Worm (Caenorhabditis elegans): Measurements from ENCODE around the gene fbxb-9.

fbxb-9 gene

ce11 chrIV:11126028-11126427 lies 36.3 kb downstream of the fbxb-9 start:
- no peak for TF ChIP-seq alr-1 (tag; optimal IDR thresholded peaks at IDR 0.05)
- no peak for TF ChIP-seq lin-11 (tag; optimal IDR thresholded peaks at IDR 0.05)
- TF ChIP-seq nhr-237 (tag; optimal IDR thresholded peaks at IDR 0.05) = no peak
- no peak for TF ChIP-seq ztf-11 (tag; optimal IDR thresholded peaks at IDR 0.05)
- TF ChIP-seq R02D3.7 (tag; optimal IDR thresholded peaks at IDR 0.05) = no peak
- no peak for TF ChIP-seq F13H6.1 (tag; optimal IDR thresholded peaks at IDR 0.05)
- no peak for TF ChIP-seq nhr-6 (tag; optimal IDR thresholded peaks at IDR 0.05)
- no peak for TF ChIP-seq crh-2 (tag; optimal IDR thresholded peaks at IDR 0.05)
- no peak for TF ChIP-seq elt-1 (tag; optimal IDR thresholded peaks at IDR 0.05)
- TF ChIP-seq fos-1 (tag; optimal IDR thresholded peaks at IDR 0.05) = no peak

ce11 chrIV:11126004-11126027 lies 36.5 kb downstream of the fbxb-9 start, which contains the start of gene swsn-4:
Gene swsn-4 (plus strand): TSS chrIV:11126024.
- TF ChIP-seq nhr-11 (tag; optimal IDR thresholded peaks at IDR 0.05) (no peak), blmp-1 (tag; optimal IDR thresholded peaks at IDR 0.05; ENCODE audit: insufficient read depth) (no peak), lin-13 (GFP tag; optimal IDR thresholded peaks at IDR 0.05) (no peak), mbf-1 (tag; optimal IDR thresholded peaks at IDR 0.05) (no peak), unc-55 (GFP tag; optimal IDR thresholded peaks at IDR 0.05) (no peak), lsy-2 (tag; optimal IDR thresholded peaks at IDR 0.05) (no peak), sem-4 (tag; optimal IDR thresholded peaks at IDR 0.05) (no peak), aly-2 (tag; optimal IDR thresholded peaks at IDR 0.05) (no peak), nhr-23 (tag; optimal IDR thresholded peaks at IDR 0.05) (no peak), nhr-12 (tag; optimal IDR thresholded peaks at IDR 0.05) (no peak), snpc-4 (tag; optimal IDR thresholded peaks at IDR 0.05) (no peak), egl-27 (tag; optimal IDR thresholded peaks at IDR 0.05) (no peak), ztf-1 (GFP tag; conservative IDR thresholded peaks at IDR 0.05) (no peak), ceh-82 (tag; optimal IDR thresholded peaks at IDR 0.05) (no peak)

ce11 chrIV:11125604-11126003 lies 36.7 kb downstream of the fbxb-9 start:
- TF ChIP-seq nhr-11 (tag; optimal IDR thresholded peaks at IDR 0.05) (no peak), nhr-25 (tag; optimal IDR thresholded peaks at IDR 0.05) (no peak), ceh-82 (tag; optimal IDR thresholded peaks at IDR 0.05) (no peak), skn-1 (tag; optimal IDR thresholded peaks at IDR 0.05) (no peak), peb-1 (tag; optimal IDR thresholded peaks at IDR 0.05) (no peak), dmd-4 (tag; optimal IDR thresholded peaks at IDR 0.05) (no peak), elt-1 (tag; optimal IDR thresholded peaks at IDR 0.05) (no peak), elt-3 (tag; optimal IDR thresholded peaks at IDR 0.05) (no peak), ztf-4 (tag; optimal IDR thresholded peaks at IDR 0.05) (no peak), gmeb-1 (tag; optimal IDR thresholded peaks at IDR 0.05) (peak; percentile 64), lin-11 (tag; optimal IDR thresholded peaks at IDR 0.05) (no peak), unc-55 (GFP tag; optimal IDR thresholded peaks at IDR 0.05) (peak; percentile 27), nhr-129 (tag; optimal IDR thresholded peaks at IDR 0.05) (peak; percentile 24), unc-62 (GFP tag; optimal IDR thresholded peaks at IDR 0.05) (no peak), zag-1 (tag; optimal IDR thresholded peaks at IDR 0.05) (no peak), F13H6.1 (tag; optimal IDR thresholded peaks at IDR 0.05) (no peak), egl-27 (tag; optimal IDR thresholded peaks at IDR 0.05) (no peak), lsy-2 (tag; optimal IDR thresholded peaks at IDR 0.05) (no peak)

ce11 chrIV:11125200-11125599 lies 37.2 kb downstream of the fbxb-9 start:
- TF ChIP-seq zag-1 (tag; optimal IDR thresholded peaks at IDR 0.05) = peak; percentile 38
- no peak for TF ChIP-seq nhr-21 (tag; optimal IDR thresholded peaks at IDR 0.05)
- TF ChIP-seq sem-4 (tag; optimal IDR thresholded peaks at IDR 0.05) = peak; percentile 44
- peak in 1 of 2 experiments; percentile 70 for TF ChIP-seq lsy-2 (tag; optimal IDR thresholded peaks at IDR 0.05)
- peak; percentile 31 for TF ChIP-seq unc-55 (GFP tag; optimal IDR thresholded peaks at IDR 0.05)
- peak; percentile 1 for TF ChIP-seq sma-9 (GFP tag; optimal IDR thresholded peaks at IDR 0.05)
- TF ChIP-seq sma-9 (tag; optimal IDR thresholded peaks at IDR 0.05) = no peak
- TF ChIP-seq lin-11 (tag; optimal IDR thresholded peaks at IDR 0.05) = peak; percentile 16
- no peak for TF ChIP-seq Y55F3AM.14 (GFP tag; optimal IDR thresholded peaks at IDR 0.05)
- peak; percentile 50 for TF ChIP-seq nhr-129 (tag; optimal IDR thresholded peaks at IDR 0.05)

ce11 chrIV:11124674-11125073 lies 37.7 kb downstream of the fbxb-9 start, which contains the start of gene spo-11:
Gene spo-11 (minus strand): TSS chrIV:11124862.
- no peak for TF ChIP-seq blmp-1 (tag; optimal IDR thresholded peaks at IDR 0.05; ENCODE audit: insufficient read depth)
